Worm (Caenorhabditis elegans) whole organism, midembryonic: ENCODE data around the gene K07E8.6.
"Not testable (repeated sequence)": the region's sequence is repeated elsewhere in the genome, so short reads cannot be mapped to it uniquely, and the experiment has no call there.

ENCODE experiments used
- T22C8.4 ChIP-seq: fragments of 200-800 bp; sonication (Bioruptor generic); IDR thresholded peaks from 2 replicates; pipeline ENCODE4 v1.3.6; 2022; ENCODE audit warnings: missing genetic modification characterization, missing compliant biosample characterization
- cog-1 ChIP-seq: sonication (generic microtip); optimal IDR thresholded peaks from 2 replicates; lab custom pipeline; 2016; ENCODE audit warnings: missing genetic modification characterization, missing compliant biosample characterization
- flt-1 ChIP-seq: fragments of 200-800 bp; sonication (Bioruptor generic); IDR thresholded peaks from 2 replicates; pipeline ENCODE4 v1.3.6; 2022; ENCODE audit warnings: missing genetic modification characterization, missing compliant biosample characterization
- klf-2 ChIP-seq: fragments of 200-800 bp; sonication (Bioruptor generic); conservative IDR thresholded peaks from 2 replicates; pipeline ENCODE4 v1.3.6; 2022; ENCODE audit warnings: missing genetic modification reagents, missing genetic modification characterization, missing compliant biosample characterization
- med-1 ChIP-seq: sonication (generic microtip); optimal IDR thresholded peaks from 2 replicates; lab custom pipeline; 2017; ENCODE audit warnings: missing genetic modification characterization, mild to moderate bottlenecking, missing compliant biosample characterization, antibody characterized with exemption, missing genetic modification reagents; ENCODE audit not compliant: insufficient read depth
- ref-1 ChIP-seq: fragments of 200-800 bp; sonication (Bioruptor generic); conservative IDR thresholded peaks from 2 replicates; pipeline ENCODE4 v1.3.6; 2022; ENCODE audit warnings: missing genetic modification reagents, missing genetic modification characterization, missing compliant biosample characterization
- tab-1 ChIP-seq: fragments of 200-800 bp; sonication (Bioruptor generic); IDR thresholded peaks from 2 replicates; pipeline ENCODE4 v1.3.6; 2022; ENCODE audit warnings: missing genetic modification characterization, missing compliant biosample characterization
- ztf-23 ChIP-seq: fragments of 200-800 bp; sonication (Bioruptor generic); IDR thresholded peaks from 2 replicates; pipeline ENCODE4 v1.3.6; 2022; ENCODE audit warnings: missing genetic modification reagents, missing genetic modification characterization, missing compliant biosample characterization
- ztf-29 ChIP-seq: fragments of 200-800 bp; sonication (Bioruptor generic); IDR thresholded peaks from 2 replicates; pipeline ENCODE4 v1.3.6; 2022; ENCODE audit warnings: missing genetic modification reagents, missing genetic modification characterization, missing compliant biosample characterization

Gene K07E8.6

ce11 chrII:602969-603368 is 36.4 kb downstream of the K07E8.6 start:
- TF ChIP-seq med-1 (GFP tag; lab: Kevin White, UChicago) (no peak), tab-1 (GFP tag; lab: Robert Waterston, UW) (no peak), ref-1 (GFP tag; lab: Robert Waterston, UW) (no peak), ztf-29 (no peak), cog-1 (tag; lab: Kevin White, UChicago) (peak; percentile 64), klf-2 (no peak), T22C8.4 (GFP tag; lab: Robert Waterston, UW) (no peak), ztf-23 (GFP tag; lab: Robert Waterston, UW) (no peak)

- no peak for TF ChIP-seq T22C8.4 (GFP tag; lab: Robert Waterston, UW)
Observed at ce11 chrII:602020-602419, 37.3 kb downstream of the K07E8.6 start, which contains the start of gene nhl-3. Gene nhl-3, minus strand, starts transcription at chrII:602120.

ce11 chrII:601305-601704 is 38.1 kb downstream of the K07E8.6 start:
- TF ChIP-seq cog-1 (tag; lab: Kevin White, UChicago) (peak; percentile 43), klf-2 (no peak)

- TF ChIP-seq cog-1 (tag; lab: Kevin White, UChicago) (no peak), ref-1 (GFP tag; lab: Robert Waterston, UW) (no peak), klf-2 (no peak), ztf-29 (no peak), ztf-23 (GFP tag; lab: Robert Waterston, UW) (no peak), flt-1 (GFP tag; lab: Robert Waterston, UW) (no peak), med-1 (GFP tag; lab: Kevin White, UChicago) (no peak), T22C8.4 (GFP tag; lab: Robert Waterston, UW) (no peak), tab-1 (GFP tag; lab: Robert Waterston, UW) (no peak)
Observed at ce11 chrII:596702-597101, 42.7 kb downstream of the K07E8.6 start.

- TF ChIP-seq T22C8.4, ztf-23, tab-1 (GFP tag; lab: Robert Waterston, UW): not testable (repeated sequence)
Observed at ce11 chrII:593221-593620, 46.1 kb downstream of the K07E8.6 start, which contains the start of gene W08F4.1. Gene W08F4.1, plus strand, starts transcription at chrII:593521.

ce11 chrII:591110-591509 is 48.3 kb downstream of the K07E8.6 start, which contains the start of gene W08F4.10:
Gene W08F4.10, minus strand, starts transcription at chrII:591210.
- TF ChIP-seq ref-1 (GFP tag; lab: Robert Waterston, UW): no peak
- TF ChIP-seq ztf-23 (GFP tag; lab: Robert Waterston, UW): no peak
- TF ChIP-seq cog-1 (tag; lab: Kevin White, UChicago): no peak
- TF ChIP-seq ztf-29: no peak

ce11 chrII:587533-587932 is 51.8 kb downstream of the K07E8.6 start, which contains the start of gene fbxb-34:
Gene fbxb-34, plus strand, starts transcription at chrII:587833.
- no peak for TF ChIP-seq flt-1 (GFP tag; lab: Robert Waterston, UW)
